Fruit fly (Drosophila melanogaster) whole organism, embryonic: ENCODE data around the gene her.
A peak's percentile ranks its signal among the peaks of the same experiment; 100 is the strongest.

ENCODE experiments used
- Ada2b ChIP-seq: fragments of 200-800 bp; sonication (Bioruptor generic); IDR thresholded peaks from 2 replicates; pipeline ENCODE4 v1.3.6; 2022; ENCODE audit warnings: missing biosample characterization, missing genetic modification characterization
- Atf-2 ChIP-seq: fragments of 200-800 bp; sonication (Bioruptor generic); optimal IDR thresholded peaks from 2 replicates; lab custom pipeline; 2016; ENCODE audit warnings: missing biosample characterization, missing genetic modification characterization
- BEAF-32 ChIP-seq: fragments of 200-800 bp; sonication (Bioruptor generic); optimal IDR thresholded peaks from 3 replicates; lab custom pipeline; 2017; ENCODE audit warnings: missing biosample characterization, missing genetic modification characterization, mild to moderate bottlenecking, moderate library complexity, missing genetic modification reagents
- CG13775 ChIP-seq: fragments of 200-800 bp; sonication (Bioruptor generic); optimal IDR thresholded peaks from 3 replicates; lab custom pipeline; 2017; ENCODE audit warnings: missing biosample characterization, mild to moderate bottlenecking, missing genetic modification characterization
- CG14014 ChIP-seq: fragments of 200-800 bp; sonication (Bioruptor generic); IDR thresholded peaks from 2 replicates; pipeline ENCODE4 v1.3.6; 2022; ENCODE audit warnings: missing biosample characterization, missing genetic modification characterization
- CG15696 ChIP-seq: fragments of 200-800 bp; sonication (Bioruptor generic); optimal IDR thresholded peaks from 2 replicates; lab custom pipeline; 2019; ENCODE audit warnings: missing biosample characterization, mild to moderate bottlenecking, missing genetic modification characterization, moderate library complexity
- CG1602 ChIP-seq: fragments of 200-800 bp; sonication (Bioruptor generic); optimal IDR thresholded peaks from 3 replicates; lab custom pipeline; 2016; ENCODE audit warnings: missing biosample characterization, missing genetic modification characterization
- CG1603 ChIP-seq: fragments of 200-800 bp; sonication (Bioruptor generic); optimal IDR thresholded peaks from 2 replicates; lab custom pipeline; 2019; ENCODE audit warnings: missing biosample characterization, mild to moderate bottlenecking, missing genetic modification characterization, moderate library complexity
- CG17385 ChIP-seq: fragments of 200-800 bp; sonication (Bioruptor generic); optimal IDR thresholded peaks from 3 replicates; lab custom pipeline; 2018; ENCODE audit warnings: missing biosample characterization, mild to moderate bottlenecking, missing genetic modification characterization
- CG17568 ChIP-seq: fragments of 200-800 bp; sonication (Bioruptor generic); optimal IDR thresholded peaks from 2 replicates; lab custom pipeline; 2018; ENCODE audit warnings: missing biosample characterization, mild to moderate bottlenecking, missing genetic modification characterization, moderate library complexity
- CG18262 ChIP-seq: fragments of 200-800 bp; optimal IDR thresholded peaks from 3 replicates; lab custom pipeline; 2019; ENCODE audit warnings: missing biosample characterization, mild to moderate bottlenecking, missing genetic modification characterization, moderate library complexity
- CG2889 ChIP-seq: fragments of 200-800 bp; sonication (Bioruptor generic); IDR thresholded peaks from 3 replicates; pipeline ENCODE4 v1.3.6; 2022; ENCODE audit warnings: missing biosample characterization, missing genetic modification characterization
- CG33213 ChIP-seq: fragments of 200-800 bp; sonication (Bioruptor generic); optimal IDR thresholded peaks from 3 replicates; lab custom pipeline; 2016; ENCODE audit warnings: missing biosample characterization, missing genetic modification characterization
- CG33557 ChIP-seq: fragments of 200-800 bp; sonication (Bioruptor generic); optimal IDR thresholded peaks from 2 replicates; lab custom pipeline; 2019; ENCODE audit warnings: missing biosample characterization, mild to moderate bottlenecking, missing genetic modification characterization, moderate library complexity
- CG4360 ChIP-seq: fragments of 200-800 bp; sonication (Bioruptor generic); IDR thresholded peaks from 2 replicates; pipeline ENCODE4 v1.3.6; 2022; ENCODE audit warnings: missing biosample characterization, missing genetic modification characterization
- CG6791 ChIP-seq: fragments of 200-800 bp; sonication (Bioruptor generic); IDR thresholded peaks from 3 replicates; pipeline ENCODE4 v1.3.6; 2022; ENCODE audit warnings: missing biosample characterization, missing genetic modification characterization; ENCODE audit not compliant: partially characterized antibody
- CG8089 ChIP-seq: fragments of 200-800 bp; sonication (Bioruptor generic); optimal IDR thresholded peaks from 3 replicates; lab custom pipeline; 2016; ENCODE audit warnings: missing biosample characterization, missing genetic modification characterization
- CG8478 ChIP-seq: fragments of >200 bp; optimal IDR thresholded peaks from 2 replicates; lab custom pipeline; 2018
- Dek ChIP-seq: fragments of 200-800 bp; sonication (Bioruptor generic); optimal IDR thresholded peaks from 3 replicates; lab custom pipeline; 2019; ENCODE audit warnings: missing biosample characterization, mild to moderate bottlenecking, missing genetic modification characterization, moderate library complexity
- Dll ChIP-seq: fragments of 200-800 bp; sonication (Bioruptor generic); IDR thresholded peaks from 4 replicates; pipeline ENCODE4 v1.3.6; 2022; ENCODE audit warnings: missing biosample characterization, missing genetic modification characterization; ENCODE audit not compliant: partially characterized antibody
- Eip74EF ChIP-seq, 2 experiments: fragments of 200-800 bp in 1 of 2; fragments of >200 bp in 1 of 2; sonication (Bioruptor generic) in 1 of 2; optimal IDR thresholded peaks; 2 replicates each; lab custom pipeline; 2017 to 2019; ENCODE audit warnings: missing biosample characterization in 2 of 2, missing genetic modification characterization in 2 of 2, mild to moderate bottlenecking in 1 of 2, moderate library complexity in 1 of 2
- HLH4C ChIP-seq: fragments of 200-800 bp; sonication (Bioruptor generic); IDR thresholded peaks from 3 replicates; pipeline ENCODE4 v1.3.6; 2022; ENCODE audit warnings: missing biosample characterization, missing genetic modification characterization; ENCODE audit not compliant: partially characterized antibody
- HLH54F ChIP-seq: fragments of 200-800 bp; sonication (Bioruptor generic); optimal IDR thresholded peaks from 3 replicates; lab custom pipeline; 2016; ENCODE audit warnings: missing biosample characterization, missing genetic modification characterization
- Lhr ChIP-seq: fragments of 200-800 bp; sonication (Bioruptor generic); optimal IDR thresholded peaks from 3 replicates; lab custom pipeline; 2017; ENCODE audit warnings: mild to moderate bottlenecking, missing biosample characterization, missing genetic modification reagents, missing genetic modification characterization
- Med ChIP-seq: fragments of 200-800 bp; sonication (Bioruptor generic); peaks from one replicate; lab custom pipeline; 2016; ENCODE audit warnings: missing biosample characterization, missing genetic modification characterization, mild to moderate bottlenecking, inconsistent platforms, moderate library complexity
- Myb ChIP-seq: fragments of 200-800 bp; sonication (Bioruptor generic); optimal IDR thresholded peaks from 2 replicates; lab custom pipeline; 2016; ENCODE audit warnings: missing biosample characterization, missing genetic modification characterization
- Optix ChIP-seq: fragments of 200-800 bp; sonication (Bioruptor generic); IDR thresholded peaks from 3 replicates; pipeline ENCODE4 v1.3.6; 2022; ENCODE audit warnings: missing biosample characterization, missing genetic modification characterization
- ac ChIP-seq: fragments of 200-800 bp; sonication (Bioruptor generic); optimal IDR thresholded peaks from 3 replicates; lab custom pipeline; 2017; ENCODE audit warnings: missing biosample characterization, mild to moderate bottlenecking, missing genetic modification characterization
- bbx ChIP-seq: fragments of 200-800 bp; sonication (Bioruptor generic); IDR thresholded peaks from 2 replicates; pipeline ENCODE4 v1.3.6; 2022; ENCODE audit warnings: missing biosample characterization, missing genetic modification characterization; ENCODE audit not compliant: partially characterized antibody
- bigmax ChIP-seq: fragments of 200-800 bp; sonication (Bioruptor generic); optimal IDR thresholded peaks from 2 replicates; lab custom pipeline; 2018; ENCODE audit warnings: missing biosample characterization, mild to moderate bottlenecking, missing genetic modification characterization
- danr ChIP-seq: fragments of 200-800 bp; sonication (Bioruptor generic); IDR thresholded peaks from 2 replicates; pipeline ENCODE4 v1.3.6; 2022; ENCODE audit warnings: missing biosample characterization, missing genetic modification characterization
- dmrt99B ChIP-seq: fragments of 200-800 bp; sonication (Bioruptor generic); optimal IDR thresholded peaks from 2 replicates; lab custom pipeline; 2018; ENCODE audit warnings: missing biosample characterization, mild to moderate bottlenecking, missing genetic modification characterization, moderate library complexity
- dysf ChIP-seq: fragments of 200-800 bp; sonication (Bioruptor generic); IDR thresholded peaks from 3 replicates; pipeline ENCODE4 v1.3.6; 2022; ENCODE audit warnings: missing biosample characterization, missing genetic modification characterization
- fru ChIP-seq: fragments of >200 bp; optimal IDR thresholded peaks from 2 replicates; lab custom pipeline; 2017
- gro ChIP-seq: fragments of 200-800 bp; sonication (Bioruptor generic); optimal IDR thresholded peaks from 2 replicates; lab custom pipeline; 2016; ENCODE audit warnings: missing biosample characterization, missing genetic modification characterization
- gsb ChIP-seq: fragments of 200-800 bp; sonication (Bioruptor generic); IDR thresholded peaks from 2 replicates; pipeline ENCODE4 v1.3.6; 2022; ENCODE audit warnings: missing biosample characterization, missing genetic modification characterization
- rib ChIP-seq: fragments of 200-800 bp; sonication (Bioruptor generic); IDR thresholded peaks from 2 replicates; pipeline ENCODE4 v1.3.6; 2022; ENCODE audit warnings: missing biosample characterization, missing genetic modification characterization
- salm ChIP-seq: fragments of 200-800 bp; sonication (Bioruptor generic); optimal IDR thresholded peaks from 2 replicates; lab custom pipeline; 2018; ENCODE audit warnings: missing biosample characterization, mild to moderate bottlenecking, missing genetic modification characterization
- sens ChIP-seq: fragments of 200-800 bp; sonication (Bioruptor generic); peaks from one replicate; lab custom pipeline; 2016; ENCODE audit warnings: missing biosample characterization, missing genetic modification characterization
- sr ChIP-seq: fragments of 200-800 bp; sonication (Bioruptor generic); IDR thresholded peaks from 3 replicates; pipeline ENCODE4 v1.3.6; 2022; ENCODE audit warnings: missing biosample characterization, missing genetic modification characterization
- tin ChIP-seq: fragments of 200-800 bp; sonication (Bioruptor generic); optimal IDR thresholded peaks from 3 replicates; lab custom pipeline; 2016; ENCODE audit warnings: missing biosample characterization, missing genetic modification characterization
- tna ChIP-seq: fragments of 200-800 bp; sonication (Bioruptor generic); IDR thresholded peaks from 2 replicates; pipeline ENCODE4 v1.3.6; 2022; ENCODE audit warnings: missing biosample characterization, missing genetic modification characterization; ENCODE audit not compliant: partially characterized antibody
- trh ChIP-seq: fragments of 200-800 bp; sonication (Bioruptor generic); optimal IDR thresholded peaks from 2 replicates; lab custom pipeline; 2016; ENCODE audit warnings: missing biosample characterization, missing genetic modification characterization
- ttk ChIP-seq: fragments of 200-800 bp; sonication (Bioruptor generic); IDR thresholded peaks from 2 replicates; pipeline ENCODE4 v2.1.2; 2022; ENCODE audit warnings: missing biosample characterization, missing genetic modification characterization
- tx ChIP-seq: fragments of 200-800 bp; sonication (Bioruptor generic); optimal IDR thresholded peaks from 2 replicates; lab custom pipeline; 2016; ENCODE audit warnings: missing biosample characterization, missing genetic modification characterization
- vvl ChIP-seq: fragments of 200-800 bp; sonication (Bioruptor generic); IDR thresholded peaks from 2 replicates; pipeline ENCODE4 v1.3.6; 2022; ENCODE audit warnings: missing biosample characterization, missing genetic modification characterization

The her gene

DNA sequence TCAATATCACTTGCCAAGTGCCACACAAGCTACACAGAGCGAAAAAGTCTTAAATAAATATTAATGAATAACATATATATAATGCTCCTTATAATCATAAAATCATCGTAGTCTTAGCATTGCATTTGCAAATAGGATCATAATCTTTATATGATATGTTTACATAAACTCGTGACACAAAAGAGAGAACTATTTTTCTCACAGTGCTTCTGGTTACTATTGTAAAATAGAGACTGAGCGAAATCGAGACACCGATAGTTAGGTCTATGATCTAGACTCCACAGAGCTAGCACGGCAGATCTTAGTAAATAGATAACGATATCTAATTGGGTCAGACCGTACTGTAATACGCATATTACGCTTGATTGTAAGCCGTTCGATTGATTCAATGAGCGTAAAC is 32.7 kb downstream of the her start (continued):
- TF ChIP-seq CG8089 (no peak), danr (GFP tag; lab: Robert Waterston, UW) (no peak), CG17385 (GFP tag; lab: Kevin White, UChicago) (peak; percentile 77), tna (GFP tag; lab: Robert Waterston, UW) (no peak), dysf (peak; percentile 86), CG1602 (GFP tag; lab: Kevin White, UChicago) (peak; percentile 51), dmrt99B (peak; percentile 67), bigmax (GFP tag; lab: Kevin White, UChicago) (no peak), CG6791 (no peak), CG18262 (no peak), trh (GFP tag; lab: Kevin White, UChicago) (peak; percentile 9), fru (lab: Kevin White, UChicago) (no peak), Eip74EF (GFP tag; optimal IDR thresholded peaks at IDR 0.05; lab: Kevin White, UChicago) (peak in 1 of 2 experiments; percentile 58), ttk (GFP tag; lab: Robert Waterston, UW) (peak; percentile 83), CG4360 (GFP tag; lab: Robert Waterston, UW) (no peak), rib (GFP tag; lab: Robert Waterston, UW) (no peak), CG15696 (tag; lab: Kevin White, UChicago) (no peak), Ada2b (GFP tag; lab: Robert Waterston, UW) (peak; percentile 86), bbx (GFP tag; lab: Robert Waterston, UW) (no peak), Myb (GFP tag; lab: Kevin White, UChicago) (no peak), HLH4C (GFP tag; lab: Robert Waterston, UW) (no peak), Dll (GFP tag; lab: Robert Waterston, UW) (no peak), CG2889 (GFP tag; lab: Robert Waterston, UW) (0 out of 3 replicates have a peak, but pooled peaks have one; percentile 54), CG33213 (GFP tag; lab: Kevin White, UChicago) (no peak), Lhr (GFP tag; lab: Kevin White, UChicago) (no peak), tin (GFP tag; lab: Kevin White, UChicago) (peak; percentile 63), CG8478 (lab: Kevin White, UChicago) (no peak), gro (GFP tag; lab: Kevin White, UChicago) (no peak), CG33557 (GFP tag; lab: Kevin White, UChicago) (no peak), BEAF-32 (GFP tag; lab: Kevin White, UChicago) (no peak), CG13775 (peak; percentile 49), gsb (GFP tag; lab: Robert Waterston, UW) (no peak), CG14014 (GFP tag; lab: Robert Waterston, UW) (peak; percentile 88), ac (GFP tag; lab: Kevin White, UChicago) (no peak), HLH54F (GFP tag; lab: Kevin White, UChicago) (peak; percentile 16), Atf-2 (no peak), CG1603 (tag; lab: Kevin White, UChicago) (peak; percentile 70)

DNA sequence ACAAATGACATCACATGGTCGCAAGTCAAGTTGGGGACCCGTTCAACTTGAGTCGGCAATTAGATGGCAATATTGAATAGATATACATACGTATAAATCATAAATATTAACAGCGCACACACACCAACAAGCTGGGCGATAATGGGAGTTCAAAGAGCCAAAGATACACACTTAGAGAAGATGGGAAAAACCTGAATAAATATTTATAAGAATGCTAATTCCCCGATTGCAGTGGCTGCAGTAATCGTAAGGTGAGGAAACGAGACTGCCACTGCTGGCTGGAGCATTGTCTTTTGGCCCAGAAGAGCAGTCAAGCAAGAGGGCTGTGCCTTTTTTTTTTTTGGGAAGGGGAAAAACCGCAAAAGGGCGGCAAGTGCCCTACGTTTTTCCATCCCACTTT is 33.2 kb downstream of the her start:
- peak; percentile 32 for TF ChIP-seq CG17568 (GFP tag; lab: Kevin White, UChicago)
- TF ChIP-seq Med (GFP tag; lab: Kevin White, UChicago), result peak; percentile 62
- TF ChIP-seq Dek (tag; lab: Kevin White, UChicago), result no peak
- TF ChIP-seq sr (GFP tag; lab: Robert Waterston, UW), result no peak
- 0 out of 3 replicates have a peak, but pooled peaks have one; percentile 12 for TF ChIP-seq Optix (GFP tag; lab: Robert Waterston, UW)
- peak; percentile 8 for TF ChIP-seq salm (tag; lab: Kevin White, UChicago)
- peak; percentile 60 for TF ChIP-seq sens (GFP tag; lab: Kevin White, UChicago)
- TF ChIP-seq tx (GFP tag; lab: Kevin White, UChicago), result no peak
- peak; percentile 60; the same call in 1 of the 2 replicates for TF ChIP-seq vvl (GFP tag; lab: Robert Waterston, UW)
